Worm (Caenorhabditis elegans) whole organism, L2 larva: ENCODE measurements around the gene C33F10.4.
A peak's percentile ranks its signal among the peaks of the same experiment; 100 is the strongest.

Experiments
- F13H6.1 ChIP-seq: sonication (generic microtip); optimal IDR thresholded peaks from 2 replicates; lab custom pipeline; 2016; ENCODE audit warnings: missing genetic modification characterization, missing compliant biosample characterization
- R02D3.7 ChIP-seq: fragments of 150-350 bp; optimal IDR thresholded peaks from 2 replicates; lab custom pipeline; 2014; ENCODE audit warnings: missing biosample characterization, missing genetic modification characterization
- Y55F3AM.14 ChIP-seq: fragments of 200-800 bp; sonication (Bioruptor generic); optimal IDR thresholded peaks from 2 replicates; lab custom pipeline; 2018; ENCODE audit warnings: mild to moderate bottlenecking, missing genetic modification characterization, missing compliant biosample characterization
- ZK546.5 ChIP-seq: sonication (generic microtip); optimal IDR thresholded peaks from 2 replicates; lab custom pipeline; 2017; ENCODE audit warnings: missing biosample characterization, missing genetic modification characterization
- aly-2 ChIP-seq: fragments of 150-350 bp; optimal IDR thresholded peaks from 2 replicates; lab custom pipeline; 2014; ENCODE audit warnings: missing biosample characterization, missing genetic modification characterization
- ama-1 ChIP-seq: fragments of 150-350 bp; optimal IDR thresholded peaks from 2 replicates; lab custom pipeline; 2018; ENCODE audit warnings: inconsistent platforms
- blmp-1 ChIP-seq: sonication (generic microtip); optimal IDR thresholded peaks from 2 replicates; lab custom pipeline; 2017; ENCODE audit warnings: missing genetic modification characterization, mild to moderate bottlenecking, missing compliant biosample characterization, antibody characterized with exemption, moderate library complexity; ENCODE audit not compliant: insufficient read depth
- ceh-82 ChIP-seq: fragments of 150-350 bp; optimal IDR thresholded peaks from 2 replicates; lab custom pipeline; 2014; ENCODE audit warnings: missing biosample characterization, missing genetic modification characterization
- crh-2 ChIP-seq: sonication (generic microtip); optimal IDR thresholded peaks from 2 replicates; lab custom pipeline; 2017; ENCODE audit warnings: missing biosample characterization, missing genetic modification characterization
- egl-27 ChIP-seq: sonication (generic microtip); optimal IDR thresholded peaks from 3 replicates; lab custom pipeline; 2017; ENCODE audit warnings: missing biosample characterization, missing genetic modification reagents, missing genetic modification characterization
- fos-1 ChIP-seq: fragments of 150-350 bp; optimal IDR thresholded peaks from 2 replicates; lab custom pipeline; 2014; ENCODE audit warnings: missing biosample characterization, missing genetic modification characterization
- gmeb-1 ChIP-seq: fragments of 150-350 bp; optimal IDR thresholded peaks from 2 replicates; lab custom pipeline; 2014; ENCODE audit warnings: missing biosample characterization, missing genetic modification characterization
- lin-11 ChIP-seq: fragments of 150-350 bp; sonication (generic microtip); optimal IDR thresholded peaks from 2 replicates; lab custom pipeline; 2014; ENCODE audit warnings: missing biosample characterization, missing genetic modification characterization, inconsistent platforms, mixed read lengths
- lin-13 ChIP-seq: fragments of 150-350 bp; optimal IDR thresholded peaks from 2 replicates; lab custom pipeline; 2014; ENCODE audit warnings: missing biosample characterization, missing genetic modification reagents, missing genetic modification characterization
- lin-39 ChIP-seq: fragments of 150-350 bp; optimal IDR thresholded peaks from 2 replicates; lab custom pipeline; 2014; ENCODE audit warnings: missing biosample characterization, missing genetic modification reagents, missing genetic modification characterization
- lsy-2 ChIP-seq, 2 experiments: fragments of 150-350 bp in 1 of 2; sonication (generic microtip) in 1 of 2; optimal IDR thresholded peaks; 2 replicates each; lab custom pipeline; 2014 to 2017; ENCODE audit warnings: missing biosample characterization in 2 of 2, missing genetic modification characterization in 2 of 2
- mab-5 ChIP-seq: fragments of 150-350 bp; optimal IDR thresholded peaks from 2 replicates; lab custom pipeline; 2014; ENCODE audit warnings: missing biosample characterization, missing genetic modification characterization
- nhr-10 ChIP-seq: sonication (generic microtip); optimal IDR thresholded peaks from 2 replicates; lab custom pipeline; 2017; ENCODE audit warnings: missing biosample characterization, missing genetic modification characterization
- nhr-12 ChIP-seq: fragments of 150-350 bp; optimal IDR thresholded peaks from 2 replicates; lab custom pipeline; 2014; ENCODE audit warnings: missing biosample characterization, missing genetic modification characterization
- nhr-129 ChIP-seq: fragments of 150-350 bp; optimal IDR thresholded peaks from 2 replicates; lab custom pipeline; 2014; ENCODE audit warnings: missing biosample characterization, missing genetic modification characterization
- nhr-21 ChIP-seq: fragments of 150-350 bp; optimal IDR thresholded peaks from 2 replicates; lab custom pipeline; 2014; ENCODE audit warnings: missing biosample characterization, missing genetic modification characterization
- nhr-23 ChIP-seq: fragments of 150-350 bp; optimal IDR thresholded peaks from 2 replicates; lab custom pipeline; 2014; ENCODE audit warnings: missing biosample characterization, missing genetic modification reagents, missing genetic modification characterization
- nhr-237 ChIP-seq: fragments of 150-350 bp; optimal IDR thresholded peaks from 2 replicates; lab custom pipeline; 2014; ENCODE audit warnings: missing biosample characterization, missing genetic modification characterization
- nhr-25 ChIP-seq: fragments of 150-350 bp; sonication (generic microtip); optimal IDR thresholded peaks from 3 replicates; lab custom pipeline; 2014; ENCODE audit warnings: missing biosample characterization, missing genetic modification characterization
- nhr-77 ChIP-seq: fragments of 150-350 bp; optimal IDR thresholded peaks from 2 replicates; lab custom pipeline; 2014; ENCODE audit warnings: missing biosample characterization, missing genetic modification characterization
- peb-1 ChIP-seq: fragments of 150-350 bp; optimal IDR thresholded peaks from 2 replicates; lab custom pipeline; 2014; ENCODE audit warnings: missing biosample characterization, missing genetic modification characterization
- sem-4 ChIP-seq: fragments of 150-350 bp; optimal IDR thresholded peaks from 2 replicates; lab custom pipeline; 2014; ENCODE audit warnings: missing biosample characterization, missing genetic modification reagents, missing genetic modification characterization
- skn-1 ChIP-seq: sonication (generic microtip); optimal IDR thresholded peaks from 2 replicates; lab custom pipeline; 2017; ENCODE audit warnings: missing biosample characterization, missing genetic modification characterization
- sma-3 ChIP-seq: sonication (generic microtip); optimal IDR thresholded peaks from 2 replicates; lab custom pipeline; 2016; ENCODE audit warnings: missing genetic modification reagents, missing genetic modification characterization, missing compliant biosample characterization
- sma-9 ChIP-seq, 2 experiments: fragments of 150-350 bp in 1 of 2; sonication (generic microtip) in 1 of 2; optimal IDR thresholded peaks; 2 replicates each; lab custom pipeline; 2014 to 2016; ENCODE audit warnings: missing genetic modification characterization in 2 of 2, mild to moderate bottlenecking in 1 of 2, missing biosample characterization in 1 of 2, missing compliant biosample characterization in 1 of 2, missing genetic modification reagents in 1 of 2, moderate library complexity in 1 of 2
- snpc-4 ChIP-seq: fragments of 150-350 bp; optimal IDR thresholded peaks from 2 replicates; lab custom pipeline; 2014; ENCODE audit warnings: missing biosample characterization, missing genetic modification characterization
- unc-39 ChIP-seq: fragments of 150-350 bp; optimal IDR thresholded peaks from 2 replicates; lab custom pipeline; 2014; ENCODE audit warnings: missing biosample characterization, missing genetic modification characterization
- unc-62 ChIP-seq: fragments of 150-350 bp; optimal IDR thresholded peaks from 2 replicates; lab custom pipeline; 2014; ENCODE audit warnings: missing biosample characterization, missing genetic modification reagents, missing genetic modification characterization
- zag-1 ChIP-seq: fragments of 150-350 bp; optimal IDR thresholded peaks from 2 replicates; lab custom pipeline; 2014; ENCODE audit warnings: missing biosample characterization, missing genetic modification characterization
- ztf-1 ChIP-seq: fragments of 200-800 bp; sonication (Bioruptor generic); conservative IDR thresholded peaks from 2 replicates; pipeline ENCODE4 v1.3.6; 2022; ENCODE audit warnings: missing genetic modification characterization, missing compliant biosample characterization
- ztf-11 ChIP-seq: sonication (generic microtip); optimal IDR thresholded peaks from 2 replicates; lab custom pipeline; 2017; ENCODE audit warnings: missing biosample characterization, missing genetic modification characterization

Gene C33F10.4

ce11 chrII:4806261-4806660 is 10.7 kb downstream of the C33F10.4 start:
- TF ChIP-seq zag-1 (tag; lab: Kevin White, UChicago), result no peak
- TF ChIP-seq Y55F3AM.14, result peak; percentile 3
- TF ChIP-seq crh-2 (tag; lab: Kevin White, UChicago), result no peak
- TF ChIP-seq mab-5 (tag; lab: Kevin White, UChicago), result peak; percentile 68
- TF ChIP-seq lin-13 (GFP tag; lab: Kevin White, UChicago), result no peak
- TF ChIP-seq peb-1 (tag; lab: Kevin White, UChicago), result no peak
- no peak for TF ChIP-seq ztf-1 (GFP tag; lab: Robert Waterston, UW)

- peak; percentile 11 for TF ChIP-seq sma-9 (GFP tag; optimal IDR thresholded peaks at IDR 0.05; lab: Kevin White, UChicago)
- TF ChIP-seq sma-9 (tag; optimal IDR thresholded peaks at IDR 0.05; lab: Kevin White, UChicago), result no peak
- TF ChIP-seq crh-2 (tag; lab: Kevin White, UChicago), result peak; percentile 55
- peak; percentile 7 for TF ChIP-seq nhr-129 (tag; lab: Kevin White, UChicago)
- no peak for TF ChIP-seq lsy-2 (tag; optimal IDR thresholded peaks at IDR 0.05; lab: Kevin White, UChicago)
These were observed 11.2 kb downstream of the C33F10.4 start for ce11 chrII:4806726-4807125.

ce11 chrII:4811986-4812385 is 16.4 kb downstream of the C33F10.4 start, which contains the start of gene rig-6:
Gene rig-6, minus strand, starts transcription at chrII:4812086.
- TF ChIP-seq unc-62 (GFP tag; lab: Kevin White, UChicago) (no peak), ceh-82 (tag; lab: Kevin White, UChicago) (no peak), ztf-11 (tag; lab: Kevin White, UChicago) (no peak), ztf-1 (GFP tag; lab: Robert Waterston, UW) (no peak), F13H6.1 (no peak), aly-2 (no peak), egl-27 (tag; lab: Kevin White, UChicago) (no peak), Y55F3AM.14 (no peak), mab-5 (tag; lab: Kevin White, UChicago) (no peak), sma-3 (GFP tag; lab: Kevin White, UChicago) (no peak), nhr-23 (no peak)

DNA sequence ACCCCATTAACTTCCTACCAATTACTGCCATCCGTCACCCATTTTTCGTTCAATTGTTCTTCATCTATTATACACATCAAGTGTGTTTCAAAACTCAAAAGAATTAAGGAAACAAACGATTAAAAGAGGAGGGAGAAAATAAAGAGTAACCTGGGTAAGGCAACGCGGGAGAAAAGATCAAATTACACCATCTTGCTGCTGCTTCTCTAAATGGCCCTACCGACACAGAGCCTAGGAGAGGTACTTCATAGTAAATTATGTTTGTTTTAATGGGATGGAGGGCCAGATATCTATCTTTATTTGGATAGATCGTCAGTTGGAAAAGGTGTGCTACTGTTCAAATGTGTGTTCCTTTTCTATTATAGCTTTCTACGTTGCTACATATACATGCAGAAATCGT is 19.8 kb downstream of the C33F10.4 start:
- TF ChIP-seq skn-1 (tag; lab: Kevin White, UChicago) (no peak), unc-39 (tag; lab: Kevin White, UChicago) (no peak), aly-2 (no peak), lin-11 (tag; lab: Kevin White, UChicago) (no peak), mab-5 (tag; lab: Kevin White, UChicago) (no peak), nhr-21 (tag; lab: Kevin White, UChicago) (no peak), gmeb-1 (no peak), nhr-12 (tag; lab: Kevin White, UChicago) (no peak)

- TF ChIP-seq ama-1 (lab: Kevin White, UChicago) (no peak), zag-1 (tag; lab: Kevin White, UChicago) (no peak), lin-39 (tag; lab: Kevin White, UChicago) (no peak), snpc-4 (tag; lab: Kevin White, UChicago) (no peak), ztf-1 (GFP tag; lab: Robert Waterston, UW) (no peak), ZK546.5 (tag; lab: Kevin White, UChicago) (no peak), blmp-1 (tag; lab: Kevin White, UChicago) (no peak), nhr-237 (tag; lab: Kevin White, UChicago) (no peak), skn-1 (tag; lab: Kevin White, UChicago) (no peak), nhr-25 (tag; lab: Kevin White, UChicago) (no peak), R02D3.7 (tag; lab: Kevin White, UChicago) (no peak), sem-4 (tag; lab: Kevin White, UChicago) (no peak), peb-1 (tag; lab: Kevin White, UChicago) (no peak), nhr-77 (tag; lab: Kevin White, UChicago) (no peak), nhr-10 (no peak), sma-3 (GFP tag; lab: Kevin White, UChicago) (no peak), sma-9 (GFP tag; optimal IDR thresholded peaks at IDR 0.05; lab: Kevin White, UChicago) (no peak), sma-9 (tag; optimal IDR thresholded peaks at IDR 0.05; lab: Kevin White, UChicago) (no peak), Y55F3AM.14 (no peak), fos-1 (tag; lab: Kevin White, UChicago) (no peak)
These were observed 23.2 kb downstream of the C33F10.4 start for ce11 chrII:4818780-4819179.
